Fruit fly (Drosophila melanogaster) whole organism, embryonic: ENCODE data around the gene Cyp313a2.

Source experiments
- Aef1 ChIP-seq: fragments of 200-800 bp; sonication (Bioruptor generic); IDR thresholded peaks from 3 replicates; pipeline ENCODE4 v1.3.6; 2022; ENCODE audit warnings: missing biosample characterization, missing genetic modification characterization
- Asciz ChIP-seq: fragments of 200-800 bp; sonication (Bioruptor generic); optimal IDR thresholded peaks from 2 replicates; lab custom pipeline; 2017; ENCODE audit warnings: missing biosample characterization, mild to moderate bottlenecking, missing genetic modification characterization, missing genetic modification reagents
- Atf-2 ChIP-seq: fragments of 200-800 bp; sonication (Bioruptor generic); optimal IDR thresholded peaks from 2 replicates; lab custom pipeline; 2016; ENCODE audit warnings: missing biosample characterization, missing genetic modification characterization
- CG10209 ChIP-seq: fragments of 200-800 bp; sonication (Bioruptor generic); optimal IDR thresholded peaks from 3 replicates; lab custom pipeline; 2017; ENCODE audit warnings: missing biosample characterization, mild to moderate bottlenecking, missing genetic modification characterization, missing genetic modification reagents
- CG10565 ChIP-seq: fragments of 200-800 bp; sonication (Bioruptor generic); optimal IDR thresholded peaks from 3 replicates; lab custom pipeline; 2016; ENCODE audit warnings: missing biosample characterization, mild to moderate bottlenecking, missing genetic modification characterization
- CG11456 ChIP-seq: fragments of 200-800 bp; sonication (Bioruptor generic); IDR thresholded peaks from 3 replicates; pipeline ENCODE4 v1.3.6; 2022; ENCODE audit warnings: missing biosample characterization, missing genetic modification characterization
- CG12659 ChIP-seq: fragments of 200-800 bp; sonication (Bioruptor generic); optimal IDR thresholded peaks from 3 replicates; lab custom pipeline; 2017; ENCODE audit warnings: mild to moderate bottlenecking, missing biosample characterization, missing genetic modification reagents, missing genetic modification characterization
- CG14667 ChIP-seq: fragments of 200-800 bp; sonication (Bioruptor generic); IDR thresholded peaks from 2 replicates; pipeline ENCODE4 v1.3.6; 2022; ENCODE audit warnings: missing biosample characterization, missing genetic modification characterization
- CG17829 ChIP-seq: fragments of 200-800 bp; optimal IDR thresholded peaks from 2 replicates; lab custom pipeline; 2019; ENCODE audit warnings: missing biosample characterization, mild to moderate bottlenecking, missing genetic modification characterization, moderate library complexity
- CG18619 ChIP-seq: fragments of 200-800 bp; sonication (Bioruptor generic); optimal IDR thresholded peaks from 3 replicates; lab custom pipeline; 2017; ENCODE audit warnings: missing biosample characterization, mild to moderate bottlenecking, missing genetic modification characterization
- CG31224 ChIP-seq: fragments of 200-800 bp; sonication (Bioruptor generic); IDR thresholded peaks from 2 replicates; pipeline ENCODE4 v1.3.6; 2022; ENCODE audit warnings: missing biosample characterization, missing genetic modification characterization
- CG3847 ChIP-seq: fragments of 200-800 bp; sonication (Bioruptor generic); IDR thresholded peaks from 2 replicates; pipeline ENCODE4 v1.3.6; 2022; ENCODE audit warnings: missing biosample characterization, missing genetic modification characterization
- CG9817 ChIP-seq: fragments of 200-800 bp; sonication (Bioruptor generic); optimal IDR thresholded peaks from 2 replicates; lab custom pipeline; 2018; ENCODE audit warnings: missing biosample characterization, mild to moderate bottlenecking, missing genetic modification characterization, moderate library complexity
- Drgx ChIP-seq: fragments of 200-800 bp; sonication (Bioruptor generic); IDR thresholded peaks from 2 replicates; pipeline ENCODE4 v1.3.6; 2022; ENCODE audit warnings: missing biosample characterization, missing genetic modification characterization
- Eip74EF ChIP-seq, 2 experiments: fragments of 200-800 bp in 1 of 2; fragments of >200 bp in 1 of 2; sonication (Bioruptor generic) in 1 of 2; optimal IDR thresholded peaks; 2 replicates each; lab custom pipeline; 2017 to 2019; ENCODE audit warnings: missing biosample characterization in 2 of 2, missing genetic modification characterization in 2 of 2, mild to moderate bottlenecking in 1 of 2, moderate library complexity in 1 of 2
- MBD-R2 ChIP-seq: fragments of 200-800 bp; sonication (Bioruptor generic); IDR thresholded peaks from 2 replicates; pipeline ENCODE4 v1.3.6; 2022; ENCODE audit warnings: missing biosample characterization, missing genetic modification characterization
- Mrtf ChIP-seq: fragments of 200-800 bp; sonication (Bioruptor generic); IDR thresholded peaks from 3 replicates; pipeline ENCODE4 v1.3.6; 2022; ENCODE audit warnings: missing biosample characterization, missing genetic modification characterization
- NC2α ChIP-seq: fragments of 200-800 bp; sonication (Bioruptor generic); optimal IDR thresholded peaks from 2 replicates; lab custom pipeline; 2016; ENCODE audit warnings: missing biosample characterization, missing genetic modification characterization
- Poxn ChIP-seq: fragments of 200-800 bp; sonication (Bioruptor generic); IDR thresholded peaks from 2 replicates; pipeline ENCODE4 v1.3.6; 2022; ENCODE audit warnings: missing biosample characterization, missing genetic modification characterization
- Sox100B ChIP-seq: fragments of 200-800 bp; sonication (Bioruptor generic); optimal IDR thresholded peaks from 3 replicates; lab custom pipeline; 2018; ENCODE audit warnings: missing biosample characterization, mild to moderate bottlenecking, missing genetic modification characterization
- Sry-β ChIP-seq: fragments of 200-800 bp; sonication (Bioruptor generic); optimal IDR thresholded peaks from 2 replicates; lab custom pipeline; 2018; ENCODE audit warnings: missing biosample characterization, mild to moderate bottlenecking, missing genetic modification characterization, moderate library complexity
- amos ChIP-seq: fragments of 200-800 bp; sonication (Bioruptor generic); IDR thresholded peaks from 2 replicates; pipeline ENCODE4 v1.3.6; 2022; ENCODE audit warnings: missing biosample characterization, missing genetic modification characterization; ENCODE audit not compliant: partially characterized antibody
- aop ChIP-seq: fragments of 200-800 bp; sonication (Bioruptor generic); IDR thresholded peaks from 2 replicates; pipeline ENCODE4 v1.3.6; 2022; ENCODE audit warnings: missing biosample characterization, missing genetic modification characterization
- btn ChIP-seq: fragments of 200-800 bp; sonication (Bioruptor generic); optimal IDR thresholded peaks from 2 replicates; lab custom pipeline; 2016; ENCODE audit warnings: missing biosample characterization, missing genetic modification characterization
- dm ChIP-seq: fragments of 200-800 bp; sonication (Bioruptor generic); optimal IDR thresholded peaks from 3 replicates; lab custom pipeline; 2016; ENCODE audit warnings: missing biosample characterization, missing genetic modification characterization
- dmrt11E ChIP-seq: fragments of 200-800 bp; sonication (Bioruptor generic); optimal IDR thresholded peaks from 3 replicates; lab custom pipeline; 2018; ENCODE audit warnings: missing biosample characterization, mild to moderate bottlenecking, missing genetic modification characterization, moderate library complexity
- exex ChIP-seq: fragments of 200-800 bp; sonication (Bioruptor generic); optimal IDR thresholded peaks from 4 replicates; lab custom pipeline; 2018; ENCODE audit warnings: missing biosample characterization, mild to moderate bottlenecking, missing genetic modification characterization, moderate library complexity
- fru ChIP-seq: fragments of >200 bp; optimal IDR thresholded peaks from 2 replicates; lab custom pipeline; 2017
- grn ChIP-seq: fragments of 200-800 bp; sonication (Bioruptor generic); optimal IDR thresholded peaks from 3 replicates; lab custom pipeline; 2017; ENCODE audit warnings: missing biosample characterization, missing genetic modification characterization
- kah ChIP-seq: fragments of 200-800 bp; sonication (Bioruptor generic); optimal IDR thresholded peaks from 2 replicates; lab custom pipeline; 2018; ENCODE audit warnings: missing biosample characterization, mild to moderate bottlenecking, missing genetic modification characterization
- mirr ChIP-seq: fragments of 200-800 bp; sonication (Bioruptor generic); optimal IDR thresholded peaks from 3 replicates; lab custom pipeline; 2018; ENCODE audit warnings: missing biosample characterization, mild to moderate bottlenecking, missing genetic modification characterization
- pzg ChIP-seq: fragments of 200-800 bp; sonication (Bioruptor generic); optimal IDR thresholded peaks from 3 replicates; lab custom pipeline; 2018; ENCODE audit warnings: missing biosample characterization, mild to moderate bottlenecking, missing genetic modification characterization, moderate library complexity
- row ChIP-seq: fragments of 200-800 bp; sonication (Bioruptor generic); IDR thresholded peaks from 3 replicates; pipeline ENCODE4 v1.3.6; 2022; ENCODE audit warnings: missing biosample characterization, missing genetic modification characterization
- sens-2 ChIP-seq: fragments of 200-800 bp; sonication (Bioruptor generic); IDR thresholded peaks from 2 replicates; pipeline ENCODE4 v1.3.6; 2022; ENCODE audit warnings: missing biosample characterization, missing genetic modification characterization
- sna ChIP-seq: fragments of 200-800 bp; sonication (Bioruptor generic); IDR thresholded peaks from 2 replicates; pipeline ENCODE4 v1.3.6; 2022; ENCODE audit warnings: missing biosample characterization, missing genetic modification characterization; ENCODE audit not compliant: partially characterized antibody
- sug ChIP-seq: fragments of 200-800 bp; optimal IDR thresholded peaks from 2 replicates; lab custom pipeline; 2019; ENCODE audit warnings: missing biosample characterization, mild to moderate bottlenecking, missing genetic modification characterization, moderate library complexity
- wor ChIP-seq: fragments of 200-800 bp; sonication (Bioruptor generic); IDR thresholded peaks from 2 replicates; pipeline ENCODE4 v1.3.6; 2022; ENCODE audit warnings: missing biosample characterization, missing genetic modification characterization

Gene Cyp313a2

dm6 chr3R:12211552-12211951 is 25.2 kb downstream of the Cyp313a2 start:
- TF ChIP-seq dmrt11E (no peak), mirr (GFP tag; lab: Kevin White, UChicago) (peak; percentile 80), Poxn (GFP tag; lab: Robert Waterston, UW) (no peak), exex (tag; lab: Kevin White, UChicago) (peak; percentile 84), NC2α (no peak), sug (peak; percentile 64), grn (GFP tag; lab: Kevin White, UChicago) (peak; percentile 43), btn (GFP tag; lab: Kevin White, UChicago) (no peak), MBD-R2 (GFP tag; lab: Robert Waterston, UW) (no peak)

DNA sequence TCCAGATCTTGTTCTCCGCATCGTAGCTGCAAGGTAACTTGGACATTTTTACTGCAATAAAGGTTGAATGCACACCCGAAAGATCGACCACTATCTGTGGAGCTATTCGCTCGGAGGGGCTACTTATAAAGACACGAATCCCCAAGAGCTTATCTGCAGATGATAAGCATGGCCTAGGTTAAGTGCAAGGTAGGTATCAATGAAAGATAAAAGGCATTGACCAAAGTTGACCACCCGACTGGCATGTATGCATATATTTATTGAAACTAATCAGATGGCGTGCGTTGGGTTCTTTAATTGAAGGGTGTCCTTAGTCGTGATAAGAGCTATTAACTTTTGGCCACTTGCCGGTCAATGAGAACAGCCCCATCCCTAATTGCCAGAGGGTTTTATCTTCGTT is 26.4 kb downstream of the Cyp313a2 start, which contains the start of gene CG4830:
Gene CG4830, minus strand, starts transcription at position 101 of the 400 bp plus-strand sequence.
- TF ChIP-seq mirr (GFP tag; lab: Kevin White, UChicago) (peak; percentile 28), CG17829 (tag; lab: Kevin White, UChicago) (no peak), Sry-β (GFP tag; lab: Kevin White, UChicago) (no peak), Sox100B (GFP tag; lab: Kevin White, UChicago) (no peak), aop (GFP tag; lab: Robert Waterston, UW) (no peak), fru (lab: Kevin White, UChicago) (no peak), pzg (no peak), sens-2 (GFP tag; lab: Robert Waterston, UW) (no peak), Asciz (GFP tag; lab: Kevin White, UChicago) (no peak)
- TF ChIP-seq, all 482 proteins: peak for 1

DNA sequence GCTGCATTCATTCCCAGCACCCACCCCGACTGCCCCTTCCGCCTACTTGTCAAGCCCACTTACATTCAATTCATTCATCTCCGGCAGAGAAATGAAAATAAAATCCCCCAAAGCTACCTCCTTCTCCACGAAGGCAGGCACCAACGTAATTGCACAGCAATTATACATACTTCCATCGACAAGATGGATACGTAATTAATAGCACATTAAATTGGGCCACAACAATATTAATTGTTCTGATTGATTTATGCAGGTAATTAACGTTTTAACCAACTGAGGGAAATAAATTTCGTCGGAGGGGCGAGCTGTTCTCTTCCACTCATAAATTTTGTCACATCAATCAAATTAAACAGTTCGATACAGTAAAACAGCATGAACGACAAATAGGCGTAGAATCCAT is 39.1 kb downstream of the Cyp313a2 start, which contains the start of gene Adk1:
Gene Adk1, plus strand, starts transcription at position 301 of the 400 bp plus-strand sequence.
- TF ChIP-seq Mrtf: no peak
- no peak for TF ChIP-seq Aef1
- no peak for TF ChIP-seq sna (GFP tag; lab: Robert Waterston, UW)
- TF ChIP-seq Eip74EF (GFP tag; optimal IDR thresholded peaks at IDR 0.05; lab: Kevin White, UChicago): no peak
- TF ChIP-seq CG14667: no peak
- no peak for TF ChIP-seq CG18619 (GFP tag; lab: Kevin White, UChicago)
- no peak for TF ChIP-seq CG9817 (tag; lab: Kevin White, UChicago)
- no peak for TF ChIP-seq CG31224 (GFP tag; lab: Robert Waterston, UW)
- TF ChIP-seq Atf-2 (GFP tag; lab: Kevin White, UChicago): no peak
- no peak for TF ChIP-seq kah (GFP tag; lab: Kevin White, UChicago)
- TF ChIP-seq CG3847 (GFP tag; lab: Robert Waterston, UW): no peak
- no peak for TF ChIP-seq amos (GFP tag; lab: Robert Waterston, UW)
- no peak for TF ChIP-seq CG10565 (GFP tag; lab: Kevin White, UChicago)

DNA sequence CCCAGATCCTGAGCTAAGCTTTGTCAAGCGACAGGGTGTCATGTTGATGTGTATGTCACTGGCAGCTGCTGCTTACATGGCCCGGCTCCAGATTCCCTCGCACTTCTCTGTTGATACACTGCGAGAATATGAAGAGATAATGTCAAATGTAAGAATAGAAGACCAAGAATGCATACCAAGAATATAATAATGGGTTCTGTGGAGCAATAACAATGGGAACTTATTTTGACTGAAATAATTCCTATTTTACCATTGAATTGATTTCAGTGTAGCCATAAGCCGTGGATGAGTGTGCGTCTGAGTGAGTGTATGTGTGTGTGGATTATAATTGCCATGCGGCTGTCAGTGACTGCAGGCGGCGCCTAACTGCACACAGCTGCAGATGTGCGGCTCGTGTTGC is 40.6 kb downstream of the Cyp313a2 start:
- 0 out of 3 replicates have a peak, but pooled peaks have one; percentile 13 for TF ChIP-seq row
- TF ChIP-seq CG11456 (GFP tag; lab: Robert Waterston, UW): 0 out of 3 replicates have a peak, but pooled peaks have one; percentile 19
- peak; percentile 50 for TF ChIP-seq dm (GFP tag; lab: Kevin White, UChicago)
- no peak for TF ChIP-seq CG12659 (GFP tag; lab: Kevin White, UChicago)
- TF ChIP-seq CG10209 (GFP tag; lab: Kevin White, UChicago): no peak
- TF ChIP-seq Drgx: peak; percentile 43; the same call in 1 of the 2 replicates
- TF ChIP-seq wor (GFP tag; lab: Robert Waterston, UW): no peak
